Fruit fly (Drosophila melanogaster): ENCODE data around the gene eIF3d2.

eIF3d2 gene

dm6 chr3R:12194911-12195310, at the start of gene eIF3d2, which contains the start of gene CG43450:
Gene eIF3d2, minus strand, starts transcription at chr3R:12195011.
Gene CG43450, plus strand, starts transcription at chr3R:12195294.
- no peak for TF ChIP-seq CTCF (optimal IDR thresholded peaks at IDR 0.05)
- no peak for TF ChIP-seq CG8478 (optimal IDR thresholded peaks at IDR 0.05)

dm6 chr3R:12239166-12239565, 44.4 kb upstream of the eIF3d2 start, which contains the start of gene Cyp313a3:
Gene Cyp313a3, minus strand, starts transcription at chr3R:12239266.
- no peak for TF ChIP-seq CG8478 (optimal IDR thresholded peaks at IDR 0.05)
- TF ChIP-seq CTCF (optimal IDR thresholded peaks at IDR 0.05): no peak

- TF ChIP-seq CG8478 (optimal IDR thresholded peaks at IDR 0.05): no peak
- no peak for TF ChIP-seq CTCF (optimal IDR thresholded peaks at IDR 0.05)
Measured at dm6 chr3R:12236804-12237203, 42.0 kb upstream of the eIF3d2 start, which contains the start of gene Cyp313a2. Gene Cyp313a2, minus strand, starts transcription at chr3R:12236904.

dm6 chr3R:12234584-12234983, 39.8 kb upstream of the eIF3d2 start, which contains the start of gene Cyp313a5:
Gene Cyp313a5, minus strand, starts transcription at chr3R:12234684.
- TF ChIP-seq CTCF (optimal IDR thresholded peaks at IDR 0.05) (no peak), CG8478 (optimal IDR thresholded peaks at IDR 0.05) (no peak)

dm6 chr3R:12232629-12233028, 37.8 kb upstream of the eIF3d2 start, which contains the start of gene Pglym87:
Gene Pglym87, minus strand, starts transcription at chr3R:12232729.
- no peak for TF ChIP-seq CG8478 (optimal IDR thresholded peaks at IDR 0.05)

dm6 chr3R:12229113-12229512, 34.3 kb upstream of the eIF3d2 start, which contains the start of gene CG3916:
Gene CG3916, plus strand, starts transcription at chr3R:12229413.
- no peak for TF ChIP-seq CTCF (optimal IDR thresholded peaks at IDR 0.05)
- TF ChIP-seq CG8478 (optimal IDR thresholded peaks at IDR 0.05): no peak

dm6 chr3R:12226239-12226638, 31.4 kb upstream of the eIF3d2 start, which contains the start of gene CG12256:
Gene CG12256, minus strand, starts transcription at chr3R:12226339.
- no peak for TF ChIP-seq CG8478 (optimal IDR thresholded peaks at IDR 0.05)
- TF ChIP-seq CTCF (optimal IDR thresholded peaks at IDR 0.05): no peak

- no peak for TF ChIP-seq CTCF (optimal IDR thresholded peaks at IDR 0.05)
- TF ChIP-seq CG8478 (optimal IDR thresholded peaks at IDR 0.05): no peak
Measured at dm6 chr3R:12224919-12225318, 30.1 kb upstream of the eIF3d2 start, which contains the start of gene CG17404. Gene CG17404, minus strand, starts transcription at chr3R:12225019.

dm6 chr3R:12222093-12222492, 27.3 kb upstream of the eIF3d2 start, which contains the start of gene Rsbp15:
Gene Rsbp15, plus strand, starts transcription at chr3R:12222387.
- peak; percentile 86 to 91 for TF ChIP-seq CTCF (optimal IDR thresholded peaks at IDR 0.05)
- TF ChIP-seq CG8478 (optimal IDR thresholded peaks at IDR 0.05): no peak

dm6 chr3R:12221366-12221916, 26.6 kb upstream of the eIF3d2 start, which contains the start of gene CG4860:
Gene CG4860, minus strand, starts transcription at chr3R:12221464.
- no peak for TF ChIP-seq CTCF (optimal IDR thresholded peaks at IDR 0.05)
- no peak for TF ChIP-seq CG8478 (optimal IDR thresholded peaks at IDR 0.05)

dm6 chr3R:12219497-12219896, 24.7 kb upstream of the eIF3d2 start, which contains the start of gene Cog1:
Gene Cog1, minus strand, starts transcription at chr3R:12219686.
- TF ChIP-seq CG8478 (optimal IDR thresholded peaks at IDR 0.05) (no peak), CTCF (optimal IDR thresholded peaks at IDR 0.05) (no peak)

- no peak for TF ChIP-seq CTCF (optimal IDR thresholded peaks at IDR 0.05)
Measured at dm6 chr3R:12214201-12214600, 19.4 kb upstream of the eIF3d2 start, which contains the start of gene CG14742. Gene CG14742, plus strand, starts transcription at chr3R:12214501.

- TF ChIP-seq CTCF (optimal IDR thresholded peaks at IDR 0.05) (no peak), CG8478 (optimal IDR thresholded peaks at IDR 0.05) (no peak)
Measured at dm6 chr3R:12211552-12211951, 16.7 kb upstream of the eIF3d2 start.

- no peak for TF ChIP-seq CG8478 (optimal IDR thresholded peaks at IDR 0.05)
Measured at dm6 chr3R:12210260-12210659, 15.4 kb upstream of the eIF3d2 start, which contains the start of gene CG4830. Gene CG4830, minus strand, starts transcription at chr3R:12210360.

- TF ChIP-seq CG8478 (optimal IDR thresholded peaks at IDR 0.05) (no peak), CTCF (optimal IDR thresholded peaks at IDR 0.05) (no peak)
Measured at dm6 chr3R:12197641-12198040, 2.8 kb upstream of the eIF3d2 start, which contains the start of gene Adk1. Gene Adk1, plus strand, starts transcription at chr3R:12197941.

dm6 chr3R:12196100-12196499, 1.3 kb upstream of the eIF3d2 start:
- no peak for TF ChIP-seq CG8478 (optimal IDR thresholded peaks at IDR 0.05)
- no peak for TF ChIP-seq CTCF (optimal IDR thresholded peaks at IDR 0.05)
